Worm (Caenorhabditis elegans): ENCODE results near the gene F58A4.1.

- TF ChIP-seq flt-1 (GFP tag; IDR thresholded peaks at IDR 0.05) (no peak), sea-1 (GFP tag; conservative IDR thresholded peaks at IDR 0.05) (no peak), ama-1 (optimal IDR thresholded peaks at IDR 0.05) (no peak)
Measured at ce11 chrIII:9642110-9642509, 43.8 kb downstream of the F58A4.1 start.

Measured in whole organism, early embryonic.